Worm (Caenorhabditis elegans) whole organism, L3 larva: ENCODE measurements around the gene F41C3.8.

Experiments
- ZK546.5 ChIP-seq: sonication (generic microtip); optimal IDR thresholded peaks from 2 replicates; lab custom pipeline; 2017; ENCODE audit warnings: missing biosample characterization, missing genetic modification characterization
- aly-2 ChIP-seq: fragments of 150-350 bp; optimal IDR thresholded peaks from 2 replicates; lab custom pipeline; 2014; ENCODE audit warnings: missing biosample characterization, missing genetic modification characterization
- ama-1 ChIP-seq: fragments of 150-350 bp; optimal IDR thresholded peaks from 2 replicates; lab custom pipeline; 2018
- ceh-16 ChIP-seq: sonication (generic microtip); optimal IDR thresholded peaks from 2 replicates; lab custom pipeline; 2017; ENCODE audit warnings: missing biosample characterization, missing genetic modification characterization
- ceh-28 ChIP-seq: fragments of 150-350 bp; optimal IDR thresholded peaks from 2 replicates; lab custom pipeline; 2014; ENCODE audit warnings: missing biosample characterization, missing genetic modification reagents, missing genetic modification characterization
- ceh-82 ChIP-seq: fragments of 150-350 bp; optimal IDR thresholded peaks from 2 replicates; lab custom pipeline; 2014; ENCODE audit warnings: missing biosample characterization, missing genetic modification characterization
- ceh-9 ChIP-seq: sonication (generic microtip); optimal IDR thresholded peaks from 2 replicates; lab custom pipeline; 2018; ENCODE audit warnings: missing biosample characterization, missing genetic modification characterization
- daf-12 ChIP-seq: fragments of 150-350 bp; optimal IDR thresholded peaks from 2 replicates; lab custom pipeline; 2014; ENCODE audit warnings: missing biosample characterization, missing genetic modification reagents, missing genetic modification characterization
- egl-5 ChIP-seq: fragments of 150-350 bp; optimal IDR thresholded peaks from 2 replicates; lab custom pipeline; 2017; ENCODE audit warnings: missing biosample characterization, missing genetic modification reagents, missing genetic modification characterization, inconsistent platforms
- elt-2 ChIP-seq: sonication (generic microtip); optimal IDR thresholded peaks from 2 replicates; lab custom pipeline; 2016; ENCODE audit warnings: missing genetic modification reagents, mild to moderate bottlenecking, missing genetic modification characterization, missing compliant biosample characterization
- elt-3 ChIP-seq, 3 experiments: fragments of 150-350 bp in 1 of 3; sonication (generic microtip) in 2 of 3; optimal IDR thresholded peaks; 2 replicates in 2 of 3; 4 replicates in 1 of 3; lab custom pipeline; 2014 to 2017; ENCODE audit warnings: missing biosample characterization in 3 of 3, missing genetic modification characterization in 3 of 3
- eor-1 ChIP-seq, 2 experiments: fragments of 150-350 bp; optimal IDR thresholded peaks; 2 replicates each; lab custom pipeline; 2014 to 2018; ENCODE audit warnings: missing biosample characterization in 2 of 2, missing genetic modification characterization in 2 of 2
- fkh-10 ChIP-seq: sonication (generic microtip); optimal IDR thresholded peaks from 2 replicates; lab custom pipeline; 2017; ENCODE audit warnings: missing biosample characterization, missing genetic modification reagents, missing genetic modification characterization
- fkh-2 ChIP-seq: fragments of 150-350 bp; optimal IDR thresholded peaks from 2 replicates; lab custom pipeline; 2014; ENCODE audit warnings: missing biosample characterization, missing genetic modification reagents, missing genetic modification characterization
- fos-1 ChIP-seq: fragments of 150-350 bp; optimal IDR thresholded peaks from 2 replicates; lab custom pipeline; 2014; ENCODE audit warnings: missing biosample characterization, missing genetic modification characterization
- jun-1 ChIP-seq: fragments of 150-350 bp; optimal IDR thresholded peaks from 2 replicates; lab custom pipeline; 2014; ENCODE audit warnings: missing biosample characterization, missing genetic modification reagents, missing genetic modification characterization
- lin-39 ChIP-seq: fragments of 150-350 bp; optimal IDR thresholded peaks from 2 replicates; lab custom pipeline; 2018; ENCODE audit warnings: missing biosample characterization, missing genetic modification reagents, missing genetic modification characterization
- lsy-12 ChIP-seq: sonication (generic microtip); optimal IDR thresholded peaks from 2 replicates; lab custom pipeline; 2016; ENCODE audit warnings: mild to moderate bottlenecking, missing genetic modification characterization, missing compliant biosample characterization
- mml-1 ChIP-seq: fragments of 150-350 bp; sonication (generic microtip); optimal IDR thresholded peaks from 3 replicates; lab custom pipeline; 2014; ENCODE audit warnings: missing biosample characterization, missing genetic modification characterization
- nfya-1 ChIP-seq: sonication (generic microtip); optimal IDR thresholded peaks from 2 replicates; lab custom pipeline; 2017; ENCODE audit warnings: missing genetic modification characterization, mild to moderate bottlenecking, missing compliant biosample characterization, antibody characterized with exemption, moderate library complexity; ENCODE audit not compliant: insufficient read depth
- nhr-11 ChIP-seq: fragments of 150-350 bp; optimal IDR thresholded peaks from 2 replicates; lab custom pipeline; 2014; ENCODE audit warnings: missing biosample characterization, missing genetic modification characterization
- nhr-12 ChIP-seq: fragments of 150-350 bp; optimal IDR thresholded peaks from 2 replicates; lab custom pipeline; 2014; ENCODE audit warnings: missing biosample characterization, missing genetic modification characterization
- nhr-23 ChIP-seq: fragments of 150-350 bp; optimal IDR thresholded peaks from 2 replicates; lab custom pipeline; 2014; ENCODE audit warnings: missing biosample characterization, missing genetic modification reagents, missing genetic modification characterization
- nhr-25 ChIP-seq: sonication (generic microtip); optimal IDR thresholded peaks from 2 replicates; lab custom pipeline; 2017; ENCODE audit warnings: missing biosample characterization, missing genetic modification characterization
- nhr-28 ChIP-seq: fragments of 150-350 bp; optimal IDR thresholded peaks from 2 replicates; lab custom pipeline; 2014; ENCODE audit warnings: missing biosample characterization, missing genetic modification characterization
- nhr-43 ChIP-seq: sonication (generic microtip); optimal IDR thresholded peaks from 2 replicates; lab custom pipeline; 2016; ENCODE audit warnings: mild to moderate bottlenecking, missing genetic modification characterization, missing compliant biosample characterization; ENCODE audit not compliant: poor library complexity, severe bottlenecking
- nhr-67 ChIP-seq: fragments of 150-350 bp; optimal IDR thresholded peaks from 2 replicates; lab custom pipeline; 2014; ENCODE audit warnings: missing biosample characterization, missing genetic modification characterization
- nhr-77 ChIP-seq: fragments of 150-350 bp; optimal IDR thresholded peaks from 2 replicates; lab custom pipeline; 2014; ENCODE audit warnings: missing biosample characterization, missing genetic modification characterization
- pqm-1 ChIP-seq: fragments of 150-350 bp; optimal IDR thresholded peaks from 2 replicates; lab custom pipeline; 2017; ENCODE audit warnings: missing biosample characterization, missing genetic modification characterization, inconsistent platforms
- sea-2 ChIP-seq: fragments of 150-350 bp; sonication (generic microtip); optimal IDR thresholded peaks from 4 replicates; lab custom pipeline; 2014; ENCODE audit warnings: missing biosample characterization, missing genetic modification reagents, missing genetic modification characterization
- skn-1 ChIP-seq: fragments of 150-350 bp; optimal IDR thresholded peaks from 2 replicates; lab custom pipeline; 2014; ENCODE audit warnings: missing biosample characterization, missing genetic modification characterization
- snpc-4 ChIP-seq: fragments of 150-350 bp; optimal IDR thresholded peaks from 2 replicates; lab custom pipeline; 2014; ENCODE audit warnings: missing biosample characterization, missing genetic modification characterization
- tbx-2 ChIP-seq: sonication (generic microtip); optimal IDR thresholded peaks from 2 replicates; lab custom pipeline; 2016; ENCODE audit warnings: mild to moderate bottlenecking, missing genetic modification characterization, missing compliant biosample characterization
- unc-39 ChIP-seq: sonication (generic microtip); optimal IDR thresholded peaks from 4 replicates; lab custom pipeline; 2017; ENCODE audit warnings: missing biosample characterization, missing genetic modification characterization
- zag-1 ChIP-seq: fragments of 150-350 bp; optimal IDR thresholded peaks from 2 replicates; lab custom pipeline; 2014; ENCODE audit warnings: missing biosample characterization, missing genetic modification characterization
- ztf-11 ChIP-seq: fragments of 150-350 bp; optimal IDR thresholded peaks from 2 replicates; lab custom pipeline; 2014; ENCODE audit warnings: missing biosample characterization, missing genetic modification characterization
- ztf-4 ChIP-seq: fragments of 150-350 bp; optimal IDR thresholded peaks from 2 replicates; lab custom pipeline; 2014; ENCODE audit warnings: missing biosample characterization, missing genetic modification characterization

The F41C3.8 gene

DNA sequence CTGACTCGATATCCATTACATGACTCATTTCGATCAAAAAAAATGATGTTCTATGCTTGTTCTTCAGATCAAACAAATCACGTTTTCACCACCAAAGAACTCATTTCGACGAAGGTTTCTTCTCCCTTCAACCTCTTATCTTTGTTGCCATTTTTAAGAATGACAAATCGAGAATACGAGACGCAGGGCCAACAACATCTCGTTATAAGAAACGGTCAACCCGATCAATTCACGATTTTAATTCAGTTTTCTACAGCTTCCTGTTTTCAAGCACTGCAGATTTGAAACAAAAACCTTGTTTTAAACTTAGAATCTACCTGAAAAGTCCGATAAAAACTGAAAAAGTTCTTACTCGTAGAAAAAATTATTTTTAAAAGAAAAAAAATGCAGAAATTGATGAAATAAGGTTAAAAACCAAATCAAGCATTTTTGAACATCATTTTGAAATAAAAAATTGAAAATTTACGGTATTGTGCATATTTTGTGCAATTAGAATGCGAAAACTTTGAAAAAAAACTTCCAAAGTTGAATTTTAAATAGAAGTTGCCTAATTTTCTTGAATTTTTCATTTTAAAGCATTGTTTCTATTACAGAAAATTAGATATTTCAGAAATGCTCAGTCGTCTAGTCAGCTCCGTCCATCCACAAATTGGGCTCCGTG is 25.8 kb downstream of the F41C3.8 start, which contains the start of gene acs-11:
TSS of gene acs-11 (plus strand) at position 611 of the 661 bp plus-strand sequence.
- TF ChIP-seq lsy-12: peak; percentile 33
- no peak for TF ChIP-seq ceh-28 (tag; lab: Kevin White, UChicago)
- peak; percentile 29 for TF ChIP-seq nhr-23
- TF ChIP-seq elt-2 (tag; lab: Kevin White, UChicago): peak; percentile 62
- peak; percentile 39 for TF ChIP-seq pqm-1
- peak; percentile 12 for TF ChIP-seq jun-1
- no peak for TF ChIP-seq egl-5 (tag; lab: Kevin White, UChicago)
- no peak for TF ChIP-seq fkh-2 (tag; lab: Kevin White, UChicago)
- TF ChIP-seq sea-2: no peak
- TF ChIP-seq nfya-1 (tag; lab: Kevin White, UChicago): no peak
- no peak for TF ChIP-seq nhr-43
- TF ChIP-seq nhr-25 (tag; lab: Kevin White, UChicago): no peak
- TF ChIP-seq nhr-12: no peak
- no peak for TF ChIP-seq tbx-2
- no peak for TF ChIP-seq nhr-77 (tag; lab: Kevin White, UChicago)
- TF ChIP-seq aly-2: no peak
- no peak for TF ChIP-seq daf-12 (tag; lab: Kevin White, UChicago)
- no peak for TF ChIP-seq ceh-82 (tag; lab: Kevin White, UChicago)
- no peak for TF ChIP-seq ceh-16 (tag; lab: Kevin White, UChicago)
- TF ChIP-seq nhr-28 (tag; lab: Kevin White, UChicago): no peak

DNA sequence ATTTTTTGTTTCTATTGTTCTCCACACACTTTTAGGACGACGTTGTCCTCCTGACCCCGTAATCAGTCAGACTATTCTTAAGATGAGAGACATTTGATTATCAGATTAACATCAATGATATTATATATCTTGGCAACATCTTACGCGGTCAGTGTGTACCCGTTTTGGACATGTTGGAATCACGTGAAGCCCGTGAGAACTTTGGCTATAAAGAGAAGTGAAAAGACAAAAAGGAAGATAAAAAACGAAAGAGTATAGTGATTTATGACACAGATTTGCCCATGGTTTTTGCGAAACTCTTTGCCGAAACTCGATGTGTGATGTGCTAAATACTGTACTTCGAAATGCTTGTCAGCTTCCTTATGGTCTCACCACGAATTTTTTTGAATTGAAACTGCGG is 29.4 kb downstream of the F41C3.8 start:
- TF ChIP-seq nhr-25 (tag; lab: Kevin White, UChicago) (peak; percentile 88), nhr-43 (peak; percentile 95), nhr-23 (peak; percentile 92), unc-39 (no peak), tbx-2 (peak; percentile 24), nhr-28 (tag; lab: Kevin White, UChicago) (no peak), eor-1 (tag; optimal IDR thresholded peaks at IDR 0.05; lab: Kevin White, UChicago) (no peak), egl-5 (tag; lab: Kevin White, UChicago) (no peak), ztf-4 (tag; lab: Kevin White, UChicago) (no peak), fos-1 (tag; lab: Kevin White, UChicago) (no peak), jun-1 (no peak), ZK546.5 (no peak), sea-2 (no peak), skn-1 (tag; lab: Kevin White, UChicago) (no peak), lin-39 (tag; lab: Kevin White, UChicago) (no peak), nfya-1 (tag; lab: Kevin White, UChicago) (peak; percentile 3), elt-3 (tag; optimal IDR thresholded peaks at IDR 0.05; lab: Kevin White, UChicago) (peak in 2 of 3 experiments; percentile 24 to 78), nhr-12 (no peak), elt-2 (tag; lab: Kevin White, UChicago) (peak; percentile 1), nhr-77 (tag; lab: Kevin White, UChicago) (no peak), nhr-11 (tag; lab: Kevin White, UChicago) (peak; percentile 84), lsy-12 (peak; percentile 52), nhr-67 (tag; lab: Kevin White, UChicago) (no peak), mml-1 (tag; lab: Kevin White, UChicago) (peak; percentile 34), fkh-2 (tag; lab: Kevin White, UChicago) (no peak), ztf-11 (tag; lab: Kevin White, UChicago) (no peak), aly-2 (no peak), pqm-1 (no peak), zag-1 (no peak)

DNA sequence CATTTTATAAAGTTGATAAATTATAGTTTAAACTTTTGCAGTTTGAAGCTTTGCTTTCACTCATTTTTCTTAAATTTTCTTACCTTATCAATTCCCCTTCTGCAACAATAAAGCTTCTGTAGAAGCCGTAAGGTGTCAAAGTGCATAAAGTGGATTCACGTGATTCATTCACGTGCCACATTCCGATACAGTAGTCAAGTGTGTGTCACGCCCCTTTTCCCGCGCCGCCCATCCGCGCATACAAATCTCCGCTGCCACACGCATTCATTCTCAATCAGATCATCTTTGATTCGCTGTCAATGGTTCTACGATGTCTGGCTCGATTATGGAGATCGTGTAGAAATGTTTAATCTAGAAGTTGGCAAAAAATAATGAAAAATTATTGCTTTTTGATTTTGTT is 31.2 kb downstream of the F41C3.8 start:
- TF ChIP-seq mml-1 (tag; lab: Kevin White, UChicago): peak; percentile 27
- no peak for TF ChIP-seq ceh-9 (tag; lab: Kevin White, UChicago)
- no peak for TF ChIP-seq jun-1
- no peak for TF ChIP-seq ztf-4 (tag; lab: Kevin White, UChicago)
- no peak for TF ChIP-seq lsy-12
- TF ChIP-seq fkh-10 (GFP tag; lab: Kevin White, UChicago): no peak
- TF ChIP-seq nhr-25 (tag; lab: Kevin White, UChicago): peak; percentile 56
- TF ChIP-seq snpc-4 (tag; lab: Kevin White, UChicago): no peak
- TF ChIP-seq nhr-28 (tag; lab: Kevin White, UChicago): no peak
- TF ChIP-seq nhr-43: peak; percentile 16
- TF ChIP-seq ama-1 (lab: Kevin White, UChicago): no peak
- peak; percentile 51 for TF ChIP-seq nfya-1 (tag; lab: Kevin White, UChicago)
